Worm (Caenorhabditis elegans) whole organism, L3 larva: ENCODE data around the gene H23L24.1.

Experiments
- lin-39 ChIP-seq: fragments of 150-350 bp; optimal IDR thresholded peaks from 2 replicates; lab custom pipeline; 2018; ENCODE audit warnings: missing biosample characterization, missing genetic modification reagents, missing genetic modification characterization
- nhr-76 ChIP-seq: fragments of 150-350 bp; sonication (generic microtip); optimal IDR thresholded peaks from 5 replicates; lab custom pipeline; 2014; ENCODE audit warnings: missing biosample characterization, missing genetic modification characterization
- skn-1 ChIP-seq: fragments of 150-350 bp; optimal IDR thresholded peaks from 2 replicates; lab custom pipeline; 2014; ENCODE audit warnings: missing biosample characterization, missing genetic modification characterization
- zag-1 ChIP-seq: fragments of 150-350 bp; optimal IDR thresholded peaks from 2 replicates; lab custom pipeline; 2014; ENCODE audit warnings: missing biosample characterization, missing genetic modification characterization

DNA sequence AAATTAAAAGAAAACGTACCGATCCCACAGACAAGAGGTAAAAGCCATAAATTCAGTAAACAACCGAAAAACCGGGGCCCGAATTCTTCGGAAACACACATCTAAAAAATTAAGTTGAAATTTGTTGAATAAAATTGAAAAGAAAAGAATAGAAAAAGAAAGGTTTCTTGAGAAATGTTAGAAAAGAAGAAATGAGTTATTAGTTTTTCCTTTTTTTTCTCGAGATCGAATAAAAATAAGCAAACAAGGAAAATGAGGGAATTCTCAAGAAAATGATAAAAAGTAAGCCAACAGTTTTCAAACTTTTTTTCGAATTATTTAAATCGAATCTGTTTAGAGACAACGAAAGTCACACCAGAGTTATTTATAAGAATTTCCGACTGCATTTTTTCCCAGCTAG is 12.7 kb upstream of the H23L24.1 start, which contains the start of gene H23L24.4:
- no peak for TF ChIP-seq zag-1 (tag; lab: Kevin White, UChicago)
- TF ChIP-seq lin-39: no peak
- no peak for TF ChIP-seq nhr-76 (tag; lab: Kevin White, UChicago)
- TF ChIP-seq skn-1 (tag; lab: Kevin White, UChicago): no peak
